Fruit fly (Drosophila melanogaster): Measurements from ENCODE around the gene sfl.

DNA sequence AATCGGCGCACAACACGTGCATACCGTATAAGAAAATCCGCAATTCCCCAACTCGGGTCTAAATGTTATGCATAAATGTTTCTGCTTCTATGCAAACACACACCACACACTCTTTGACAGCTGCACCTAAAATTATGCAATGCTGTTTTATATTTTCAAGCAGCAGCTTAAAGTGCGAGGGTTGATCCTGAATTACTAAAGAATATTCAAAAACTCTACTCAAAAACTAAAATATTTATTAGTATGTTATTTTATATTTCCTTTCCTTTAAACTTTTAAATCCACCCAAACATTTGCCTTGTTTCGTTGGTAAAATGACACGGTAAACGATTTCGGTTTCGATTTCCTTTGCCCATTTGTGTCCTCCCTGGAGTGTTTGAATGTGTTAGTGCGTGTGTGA is 65.6 kb downstream of the sfl start:
- TF ChIP-seq CG12605 (GFP tag; IDR thresholded peaks at IDR 0.05) (no peak), CG9948 (tag; optimal IDR thresholded peaks at IDR 0.05) (no peak), Pif1A (GFP tag; optimal IDR thresholded peaks at IDR 0.05) (no peak), rn (GFP tag; IDR thresholded peaks at IDR 0.05) (no peak), Ets98B (GFP tag; IDR thresholded peaks at IDR 0.05) (no peak; the same call in 1 of the 2 replicates), Pif1B (GFP tag; optimal IDR thresholded peaks at IDR 0.05) (no peak), D1 (tag; optimal IDR thresholded peaks at IDR 0.05) (no peak), CG14655 (GFP tag; optimal IDR thresholded peaks at IDR 0.05) (no peak), CG8159 (tag; optimal IDR thresholded peaks at IDR 0.05) (no peak), Snoo (tag; optimal IDR thresholded peaks at IDR 0.05) (no peak), CG17806 (tag; optimal IDR thresholded peaks at IDR 0.05) (no peak), gl (tag; optimal IDR thresholded peaks at IDR 0.05) (no peak), CG34367 (tag; optimal IDR thresholded peaks at IDR 0.05) (no peak), CG10348 (GFP tag; IDR thresholded peaks at IDR 0.05) (no peak)

Measured in whole organism, pupa.